Fruit fly (Drosophila melanogaster): ENCODE measurements around the gene CG31287.

Gene CG31287

dm6 chr3R:16240478-16241101, 37.4 kb downstream of the CG31287 start (continued):
- TF ChIP-seq CG11294 (GFP tag; IDR thresholded peaks at IDR 0.05): no peak
- no peak for TF ChIP-seq CG3032 (tag; optimal IDR thresholded peaks at IDR 0.05)
- no peak for TF ChIP-seq CG6276 (GFP tag; optimal IDR thresholded peaks at IDR 0.05)
- peak; percentile 8 for TF ChIP-seq lz (GFP tag; optimal IDR thresholded peaks at IDR 0.05)
- TF ChIP-seq Lpt (GFP tag; optimal IDR thresholded peaks at IDR 0.05): no peak
- TF ChIP-seq CG6854 (GFP tag; optimal IDR thresholded peaks at IDR 0.05): no peak
- TF ChIP-seq Eip78C (GFP tag): peak; percentile 61
- TF ChIP-seq topi (GFP tag; optimal IDR thresholded peaks at IDR 0.05): no peak
- no peak for TF ChIP-seq acj6 (GFP tag; optimal IDR thresholded peaks at IDR 0.05)
- no peak for TF ChIP-seq Hr38 (GFP tag; optimal IDR thresholded peaks at IDR 0.05)
- TF ChIP-seq CG10631 (GFP tag; optimal IDR thresholded peaks at IDR 0.05): no peak
- no peak for TF ChIP-seq CG3919 (GFP tag; optimal IDR thresholded peaks at IDR 0.05)
- TF ChIP-seq cyc (GFP tag; optimal IDR thresholded peaks at IDR 0.05): peak; percentile 36
- no peak for TF ChIP-seq pdm3 (GFP tag; optimal IDR thresholded peaks at IDR 0.05)
- peak; percentile 36 for TF ChIP-seq esn (GFP tag; optimal IDR thresholded peaks at IDR 0.05)
- TF ChIP-seq Gug (GFP tag; IDR thresholded peaks at IDR 0.05): no peak
- TF ChIP-seq ss (GFP tag; optimal IDR thresholded peaks at IDR 0.05): peak in 1 of 2 experiments; percentile 18
- peak; percentile 37 for TF ChIP-seq dsx (GFP tag; optimal IDR thresholded peaks at IDR 0.05; ENCODE audit: poor library complexity, severe bottlenecking)

DNA sequence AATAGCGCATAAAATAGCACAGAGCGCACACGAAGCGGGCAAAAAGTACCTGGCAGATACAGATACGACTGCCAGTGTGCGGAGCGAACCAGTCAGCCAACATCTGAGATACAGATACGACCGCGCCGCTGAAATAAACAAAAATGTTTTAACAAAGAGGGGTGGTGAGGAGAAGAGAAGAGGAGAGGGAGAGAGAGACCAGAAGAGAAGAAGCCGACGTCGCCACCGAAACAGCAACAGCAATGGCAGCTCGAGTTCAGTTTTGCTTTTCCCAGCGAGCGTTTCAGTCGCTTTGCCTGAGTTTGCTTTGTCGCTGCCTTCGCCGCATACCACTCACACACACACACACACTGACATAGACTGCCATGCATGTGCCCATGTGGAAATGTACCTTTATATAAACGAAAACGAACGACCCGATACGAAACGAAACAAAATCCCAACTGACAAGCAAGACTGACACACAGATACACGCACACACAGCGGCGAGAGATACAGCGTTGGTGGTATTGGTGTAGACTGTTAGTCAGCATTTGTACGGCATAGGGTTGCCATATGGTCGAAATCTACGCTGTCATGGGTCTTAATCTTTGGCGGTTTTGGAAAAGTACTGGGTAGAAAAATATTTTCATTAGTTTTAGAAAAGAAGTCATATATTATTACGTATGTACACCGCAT, 38.1 kb downstream of the CG31287 start:
- TF ChIP-seq fd85E (GFP tag; optimal IDR thresholded peaks at IDR 0.05) (no peak), CG3032 (tag; optimal IDR thresholded peaks at IDR 0.05) (peak; percentile 12), topi (GFP tag; optimal IDR thresholded peaks at IDR 0.05) (peak; percentile 14), Hr39 (GFP tag; optimal IDR thresholded peaks at IDR 0.05) (peak; percentile 71), CG4318 (GFP tag; optimal IDR thresholded peaks at IDR 0.05) (no peak), Eip93F (GFP tag; optimal IDR thresholded peaks at IDR 0.05) (peak; percentile 69), pdm3 (GFP tag; optimal IDR thresholded peaks at IDR 0.05) (peak; percentile 56), CG3919 (GFP tag; optimal IDR thresholded peaks at IDR 0.05) (no peak), CG34406 (GFP tag; optimal IDR thresholded peaks at IDR 0.05) (peak; percentile 21), CG11902 (GFP tag; optimal IDR thresholded peaks at IDR 0.05) (peak; percentile 29), esn (GFP tag; optimal IDR thresholded peaks at IDR 0.05) (no peak), Hr4 (GFP tag; optimal IDR thresholded peaks at IDR 0.05) (peak; percentile 56), acj6 (GFP tag; optimal IDR thresholded peaks at IDR 0.05) (peak; percentile 40), CG6792 (GFP tag; optimal IDR thresholded peaks at IDR 0.05) (peak; percentile 9), CG8319 (GFP tag; optimal IDR thresholded peaks at IDR 0.05) (peak; percentile 8), Lpt (GFP tag; optimal IDR thresholded peaks at IDR 0.05) (peak; percentile 74), CG6276 (GFP tag; optimal IDR thresholded peaks at IDR 0.05) (no peak), ss (GFP tag; optimal IDR thresholded peaks at IDR 0.05) (peak; percentile 41 to 48), cyc (GFP tag; optimal IDR thresholded peaks at IDR 0.05) (peak; percentile 50), CG31627 (GFP tag; optimal IDR thresholded peaks at IDR 0.05) (peak; percentile 66), Blimp-1 (GFP tag; optimal IDR thresholded peaks at IDR 0.05) (no peak), spab (GFP tag; optimal IDR thresholded peaks at IDR 0.05) (no peak), salr (GFP tag; optimal IDR thresholded peaks at IDR 0.05) (no peak), CG6854 (GFP tag; optimal IDR thresholded peaks at IDR 0.05) (peak; percentile 95), CG6163 (GFP tag; IDR thresholded peaks at IDR 0.05) (no peak), dac (GFP tag; optimal IDR thresholded peaks at IDR 0.05) (no peak), Sox15 (GFP tag; optimal IDR thresholded peaks at IDR 0.05) (peak; percentile 57), CG16779 (tag; optimal IDR thresholded peaks at IDR 0.05) (peak; percentile 40), CG6808 (GFP tag; optimal IDR thresholded peaks at IDR 0.05) (no peak), Eip78C (GFP tag) (no peak), svp (GFP tag) (peak; percentile 88), CG10631 (GFP tag; optimal IDR thresholded peaks at IDR 0.05) (peak; percentile 33), Ets21C (GFP tag; optimal IDR thresholded peaks at IDR 0.05) (peak; percentile 34), CG32006 (GFP tag; optimal IDR thresholded peaks at IDR 0.05) (no peak), achi (GFP tag; optimal IDR thresholded peaks at IDR 0.05) (peak; percentile 41), CG9139 (GFP tag; optimal IDR thresholded peaks at IDR 0.05) (no peak), dsx (GFP tag; optimal IDR thresholded peaks at IDR 0.05; ENCODE audit: poor library complexity, severe bottlenecking) (peak; percentile 64), Sox102F (GFP tag; optimal IDR thresholded peaks at IDR 0.05) (peak; percentile 54), CG7368 (GFP tag; optimal IDR thresholded peaks at IDR 0.05) (no peak), CG11762 (GFP tag; optimal IDR thresholded peaks at IDR 0.05; ENCODE audit: insufficient read depth) (peak; percentile 2), Eip75B (GFP tag; optimal IDR thresholded peaks at IDR 0.05) (peak; percentile 14), lz (GFP tag; optimal IDR thresholded peaks at IDR 0.05) (peak; percentile 56)

Measured in whole organism, prepupa.